Fruit fly (Drosophila melanogaster) whole organism, embryonic: ENCODE results near the gene gNacalpha.

Source experiments
- Bteb2 ChIP-seq: fragments of 200-800 bp; sonication (Bioruptor generic); optimal IDR thresholded peaks from 2 replicates; lab custom pipeline; 2016; ENCODE audit warnings: missing biosample characterization, missing genetic modification characterization
- CG10321 ChIP-seq: fragments of 200-800 bp; sonication (Bioruptor generic); IDR thresholded peaks from 2 replicates; pipeline ENCODE4 v1.3.6; 2022; ENCODE audit warnings: missing biosample characterization, missing genetic modification characterization
- CG10959 ChIP-seq: fragments of 200-800 bp; sonication (Bioruptor generic); IDR thresholded peaks from 2 replicates; pipeline ENCODE4 v1.3.6; 2022; ENCODE audit warnings: missing biosample characterization, missing genetic modification characterization
- CG12104 ChIP-seq: fragments of 200-800 bp; sonication (Bioruptor generic); optimal IDR thresholded peaks from 3 replicates; lab custom pipeline; 2016; ENCODE audit warnings: missing biosample characterization, missing genetic modification characterization
- CG12299 ChIP-seq: fragments of 200-800 bp; sonication (Bioruptor generic); optimal IDR thresholded peaks from 2 replicates; lab custom pipeline; 2018; ENCODE audit warnings: missing biosample characterization, mild to moderate bottlenecking, missing genetic modification characterization
- CG12391 ChIP-seq: fragments of 200-800 bp; sonication (Bioruptor generic); optimal IDR thresholded peaks from 3 replicates; lab custom pipeline; 2018; ENCODE audit warnings: missing biosample characterization, mild to moderate bottlenecking, missing genetic modification characterization, moderate library complexity
- CG13123 ChIP-seq: fragments of 200-800 bp; sonication (Bioruptor generic); optimal IDR thresholded peaks from 2 replicates; lab custom pipeline; 2016; ENCODE audit warnings: missing biosample characterization, missing genetic modification characterization
- CG13287 ChIP-seq: fragments of 200-800 bp; sonication (Bioruptor generic); IDR thresholded peaks from 2 replicates; pipeline ENCODE4 v1.3.6; 2022; ENCODE audit warnings: missing biosample characterization, missing genetic modification characterization; ENCODE audit not compliant: partially characterized antibody
- CG13624 ChIP-seq: fragments of 200-800 bp; sonication (Bioruptor generic); optimal IDR thresholded peaks from 2 replicates; lab custom pipeline; 2016; ENCODE audit warnings: missing biosample characterization, missing genetic modification characterization
- CG15479 ChIP-seq: fragments of 200-800 bp; sonication (Bioruptor generic); optimal IDR thresholded peaks from 3 replicates; lab custom pipeline; 2019; ENCODE audit warnings: missing biosample characterization, mild to moderate bottlenecking, missing genetic modification characterization, moderate library complexity
- CG17912 ChIP-seq: fragments of 200-800 bp; sonication (Bioruptor generic); optimal IDR thresholded peaks from 2 replicates; lab custom pipeline; 2018; ENCODE audit warnings: missing biosample characterization, mild to moderate bottlenecking, missing genetic modification characterization
- CG18262 ChIP-seq: fragments of 200-800 bp; optimal IDR thresholded peaks from 3 replicates; lab custom pipeline; 2019; ENCODE audit warnings: missing biosample characterization, mild to moderate bottlenecking, missing genetic modification characterization, moderate library complexity
- CG18619 ChIP-seq: fragments of 200-800 bp; sonication (Bioruptor generic); optimal IDR thresholded peaks from 3 replicates; lab custom pipeline; 2017; ENCODE audit warnings: missing biosample characterization, mild to moderate bottlenecking, missing genetic modification characterization
- CG2116 ChIP-seq: fragments of 200-800 bp; sonication (Bioruptor generic); optimal IDR thresholded peaks from 3 replicates; lab custom pipeline; 2018; ENCODE audit warnings: missing biosample characterization, mild to moderate bottlenecking, missing genetic modification characterization
- CG3065 ChIP-seq: fragments of 200-800 bp; sonication (Bioruptor generic); optimal IDR thresholded peaks from 2 replicates; lab custom pipeline; 2016; ENCODE audit warnings: missing biosample characterization, missing genetic modification characterization
- CG3163 ChIP-seq: fragments of 200-800 bp; sonication (Bioruptor generic); optimal IDR thresholded peaks from 3 replicates; lab custom pipeline; 2016; ENCODE audit warnings: missing biosample characterization, missing genetic modification characterization
- CG32532 ChIP-seq: fragments of 200-800 bp; sonication (Bioruptor generic); IDR thresholded peaks from 2 replicates; pipeline ENCODE4 v1.3.6; 2022; ENCODE audit warnings: missing biosample characterization, missing genetic modification characterization
- CG9609 ChIP-seq: fragments of 200-800 bp; sonication (Bioruptor generic); optimal IDR thresholded peaks from 3 replicates; lab custom pipeline; 2016; ENCODE audit warnings: missing biosample characterization, missing genetic modification characterization
- CG9817 ChIP-seq: fragments of 200-800 bp; sonication (Bioruptor generic); optimal IDR thresholded peaks from 2 replicates; lab custom pipeline; 2018; ENCODE audit warnings: missing biosample characterization, mild to moderate bottlenecking, missing genetic modification characterization, moderate library complexity
- Chrac-16 ChIP-seq: fragments of 200-800 bp; sonication (Bioruptor generic); optimal IDR thresholded peaks from 3 replicates; lab custom pipeline; 2016; ENCODE audit warnings: missing biosample characterization, missing genetic modification characterization
- CoRest ChIP-seq: fragments of 200-800 bp; sonication (Bioruptor generic); optimal IDR thresholded peaks from 3 replicates; lab custom pipeline; 2018; ENCODE audit warnings: missing biosample characterization, mild to moderate bottlenecking, missing genetic modification characterization, moderate library complexity
- Dad ChIP-seq: fragments of 200-800 bp; sonication (Bioruptor generic); optimal IDR thresholded peaks from 3 replicates; lab custom pipeline; 2016; ENCODE audit warnings: missing biosample characterization, missing genetic modification characterization
- Dbx ChIP-seq: fragments of 200-800 bp; sonication (Bioruptor generic); IDR thresholded peaks from 3 replicates; pipeline ENCODE4 v1.3.6; 2022; ENCODE audit warnings: missing biosample characterization, missing genetic modification characterization
- Ets65A ChIP-seq: fragments of 200-800 bp; sonication (Bioruptor generic); peaks from one replicate; lab custom pipeline; 2016; ENCODE audit warnings: missing biosample characterization, missing genetic modification characterization
- HmgZ ChIP-seq: fragments of 200-800 bp; sonication (Bioruptor generic); optimal IDR thresholded peaks from 2 replicates; lab custom pipeline; 2018; ENCODE audit warnings: missing biosample characterization, mild to moderate bottlenecking, missing genetic modification characterization
- Hmr ChIP-seq: fragments of 200-800 bp; sonication (Bioruptor generic); optimal IDR thresholded peaks from 3 replicates; lab custom pipeline; 2017; ENCODE audit warnings: mild to moderate bottlenecking, missing biosample characterization, missing genetic modification reagents, missing genetic modification characterization
- NFAT ChIP-seq: fragments of 200-800 bp; sonication (Bioruptor generic); IDR thresholded peaks from 2 replicates; pipeline ENCODE4 v1.3.6; 2022; ENCODE audit warnings: missing biosample characterization, missing genetic modification characterization
- Oli ChIP-seq: fragments of 200-800 bp; sonication (Bioruptor generic); optimal IDR thresholded peaks from 2 replicates; lab custom pipeline; 2018; ENCODE audit warnings: missing biosample characterization, mild to moderate bottlenecking, missing genetic modification characterization, moderate library complexity
- Rfx ChIP-seq: fragments of 200-800 bp; sonication (Bioruptor generic); IDR thresholded peaks from 2 replicates; pipeline ENCODE4 v1.3.6; 2022; ENCODE audit warnings: missing biosample characterization, missing genetic modification characterization
- Scr ChIP-seq: fragments of 200-800 bp; sonication (Bioruptor generic); IDR thresholded peaks from 2 replicates; pipeline ENCODE4 v1.3.6; 2022; ENCODE audit warnings: missing biosample characterization, missing genetic modification characterization; ENCODE audit not compliant: partially characterized antibody
- al ChIP-seq: fragments of 200-800 bp; sonication (Bioruptor generic); IDR thresholded peaks from 2 replicates; pipeline ENCODE4 v1.3.6; 2022; ENCODE audit warnings: missing biosample characterization, missing genetic modification characterization
- amos ChIP-seq: fragments of 200-800 bp; sonication (Bioruptor generic); IDR thresholded peaks from 2 replicates; pipeline ENCODE4 v1.3.6; 2022; ENCODE audit warnings: missing biosample characterization, missing genetic modification characterization; ENCODE audit not compliant: partially characterized antibody
- az2 ChIP-seq: fragments of 200-800 bp; sonication (Bioruptor generic); optimal IDR thresholded peaks from 3 replicates; lab custom pipeline; 2016; ENCODE audit warnings: missing biosample characterization, missing genetic modification characterization
- corto ChIP-seq: fragments of 200-800 bp; sonication (Bioruptor generic); optimal IDR thresholded peaks from 2 replicates; lab custom pipeline; 2016; ENCODE audit warnings: missing biosample characterization, mild to moderate bottlenecking, missing genetic modification characterization, moderate library complexity
- gem ChIP-seq: fragments of 200-800 bp; sonication (Bioruptor generic); optimal IDR thresholded peaks from 2 replicates; lab custom pipeline; 2019; ENCODE audit warnings: missing biosample characterization, mild to moderate bottlenecking, missing genetic modification characterization, moderate library complexity
- lab ChIP-seq: fragments of 200-800 bp; sonication (Bioruptor generic); optimal IDR thresholded peaks from 3 replicates; lab custom pipeline; 2017; ENCODE audit warnings: missing biosample characterization, missing genetic modification characterization, mild to moderate bottlenecking, moderate library complexity, missing genetic modification reagents
- phol ChIP-seq: fragments of 200-800 bp; sonication (Bioruptor generic); optimal IDR thresholded peaks from 3 replicates; lab custom pipeline; 2018; ENCODE audit warnings: missing biosample characterization, mild to moderate bottlenecking, missing genetic modification characterization, moderate library complexity
- pnt ChIP-seq: fragments of 200-800 bp; sonication (Bioruptor generic); optimal IDR thresholded peaks from 3 replicates; lab custom pipeline; 2016; ENCODE audit warnings: missing biosample characterization, missing genetic modification characterization
- pzg ChIP-seq: fragments of 200-800 bp; sonication (Bioruptor generic); optimal IDR thresholded peaks from 3 replicates; lab custom pipeline; 2018; ENCODE audit warnings: missing biosample characterization, mild to moderate bottlenecking, missing genetic modification characterization, moderate library complexity
- shn ChIP-seq: fragments of 200-800 bp; sonication (Bioruptor generic); optimal IDR thresholded peaks from 3 replicates; lab custom pipeline; 2016; ENCODE audit warnings: missing biosample characterization, missing genetic modification characterization
- slp2 ChIP-seq: fragments of 200-800 bp; sonication (Bioruptor generic); optimal IDR thresholded peaks from 2 replicates; lab custom pipeline; 2016; ENCODE audit warnings: missing biosample characterization, missing genetic modification characterization
- sob ChIP-seq: fragments of 200-800 bp; sonication (Bioruptor generic); IDR thresholded peaks from 2 replicates; pipeline ENCODE4 v1.3.6; 2022; ENCODE audit warnings: missing biosample characterization, missing genetic modification characterization
- stwl ChIP-seq: fragments of 200-800 bp; sonication (Bioruptor generic); optimal IDR thresholded peaks from 3 replicates; lab custom pipeline; 2018; ENCODE audit warnings: missing biosample characterization, mild to moderate bottlenecking, missing genetic modification characterization, moderate library complexity
- sug ChIP-seq: fragments of 200-800 bp; optimal IDR thresholded peaks from 2 replicates; lab custom pipeline; 2019; ENCODE audit warnings: missing biosample characterization, mild to moderate bottlenecking, missing genetic modification characterization, moderate library complexity
- tll ChIP-seq, 2 experiments: fragments of 200-800 bp in 1 of 2; fragments of >200 bp in 1 of 2; sonication (Bioruptor generic) in 1 of 2; optimal IDR thresholded peaks; 2 replicates each; lab custom pipeline; 2017 to 2019; ENCODE audit warnings: missing biosample characterization in 2 of 2, missing genetic modification characterization in 2 of 2, mild to moderate bottlenecking in 1 of 2, moderate library complexity in 1 of 2
- tna ChIP-seq: fragments of 200-800 bp; sonication (Bioruptor generic); IDR thresholded peaks from 2 replicates; pipeline ENCODE4 v1.3.6; 2022; ENCODE audit warnings: missing biosample characterization, missing genetic modification characterization; ENCODE audit not compliant: partially characterized antibody
- trh ChIP-seq: fragments of 200-800 bp; sonication (Bioruptor generic); optimal IDR thresholded peaks from 2 replicates; lab custom pipeline; 2016; ENCODE audit warnings: missing biosample characterization, missing genetic modification characterization
- vvl ChIP-seq: fragments of 200-800 bp; sonication (Bioruptor generic); IDR thresholded peaks from 2 replicates; pipeline ENCODE4 v1.3.6; 2022; ENCODE audit warnings: missing biosample characterization, missing genetic modification characterization
- yki ChIP-seq: fragments of >200 bp; optimal IDR thresholded peaks from 3 replicates; lab custom pipeline; 2018

Gene gNacalpha

DNA sequence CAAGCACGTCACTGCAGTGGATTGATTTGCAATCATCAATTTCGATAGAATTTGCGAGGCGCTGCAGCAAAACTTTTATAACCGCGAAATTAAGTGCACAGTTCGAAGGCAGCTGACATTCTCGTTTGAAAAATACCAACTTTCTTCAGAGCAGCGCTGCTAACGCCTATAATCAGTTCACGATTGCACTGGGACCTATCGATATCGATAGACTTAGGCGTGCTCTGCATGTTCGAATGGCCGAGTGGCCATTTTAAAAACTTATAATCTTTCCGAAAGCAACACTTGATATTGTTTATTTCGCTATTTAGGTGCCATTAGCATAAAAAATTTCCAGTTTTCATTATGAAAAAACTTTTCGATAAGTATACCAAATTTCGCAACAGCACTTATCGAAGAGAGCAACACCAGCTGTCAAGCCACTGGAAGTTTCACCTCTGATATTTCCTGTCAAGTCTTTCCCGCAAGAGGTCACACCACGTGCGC is at the start of gene gNacalpha:
Gene gNacalpha, plus strand, starts transcription at position 436 of the 486 bp plus-strand sequence.
- TF ChIP-seq CG2116 (GFP tag; lab: Kevin White, UChicago): peak; percentile 82
- no peak for TF ChIP-seq CG17912 (GFP tag; lab: Kevin White, UChicago)
- TF ChIP-seq amos (GFP tag; lab: Robert Waterston, UW): peak; percentile 6; the same call in 1 of the 2 replicates
- TF ChIP-seq Bteb2: no peak
- TF ChIP-seq stwl (tag; lab: Kevin White, UChicago): peak; percentile 75
- peak; percentile 36 for TF ChIP-seq CG15479 (GFP tag; lab: Kevin White, UChicago)
- TF ChIP-seq CG13123 (GFP tag; lab: Kevin White, UChicago): no peak

DNA sequence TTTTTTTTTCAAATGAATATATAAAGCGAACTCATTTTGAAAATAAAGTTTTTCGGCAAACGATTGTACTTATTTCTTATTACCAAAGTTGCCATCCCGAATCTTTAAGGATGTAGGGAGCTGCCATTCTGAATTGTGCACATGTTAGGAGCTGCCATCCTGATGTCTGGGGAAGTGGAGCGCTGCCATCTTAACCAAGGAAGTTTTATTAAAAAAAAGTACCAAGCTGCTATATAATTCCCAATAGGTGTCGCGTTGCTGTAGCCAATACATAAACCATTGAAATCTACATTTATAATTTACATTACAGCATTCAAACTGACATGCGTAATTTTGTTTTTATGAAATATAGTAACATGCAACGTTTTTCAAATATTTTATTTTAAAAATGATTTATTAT is 30.5 kb upstream of the gNacalpha start:
- peak; percentile 9 for TF ChIP-seq pzg
- no peak for TF ChIP-seq CG17912 (GFP tag; lab: Kevin White, UChicago)
- TF ChIP-seq CG18619 (GFP tag; lab: Kevin White, UChicago): no peak
- TF ChIP-seq sob (GFP tag; lab: Robert Waterston, UW): no peak
- TF ChIP-seq vvl (GFP tag; lab: Robert Waterston, UW): peak; percentile 41; the same call in 1 of the 2 replicates
- TF ChIP-seq tll (GFP tag; optimal IDR thresholded peaks at IDR 0.05; lab: Kevin White, UChicago): no peak
- no peak for TF ChIP-seq CG3163
- no peak for TF ChIP-seq tna (GFP tag; lab: Robert Waterston, UW)
- no peak for TF ChIP-seq Ets65A (GFP tag; lab: Kevin White, UChicago)
- TF ChIP-seq az2 (GFP tag; lab: Kevin White, UChicago): no peak
- peak; percentile 5 for TF ChIP-seq phol (tag; lab: Kevin White, UChicago)
- peak; percentile 12 for TF ChIP-seq Chrac-16 (GFP tag; lab: Kevin White, UChicago)
- no peak for TF ChIP-seq shn (GFP tag; lab: Kevin White, UChicago)
- TF ChIP-seq Oli: no peak
- TF ChIP-seq corto (GFP tag; lab: Kevin White, UChicago): no peak
- TF ChIP-seq CG32532 (GFP tag; lab: Robert Waterston, UW): peak; percentile 4; the same call in 1 of the 2 replicates
- TF ChIP-seq lab (GFP tag; lab: Kevin White, UChicago): no peak
- peak; percentile 36 for TF ChIP-seq yki (lab: Kevin White, UChicago)
- TF ChIP-seq Rfx (GFP tag; lab: Robert Waterston, UW): peak; percentile 48; the same call in 1 of the 2 replicates
- TF ChIP-seq CG12104 (GFP tag; lab: Kevin White, UChicago): no peak
- TF ChIP-seq CG12391 (tag; lab: Kevin White, UChicago): peak; percentile 13
- no peak for TF ChIP-seq CG9817 (tag; lab: Kevin White, UChicago)
- TF ChIP-seq al: no peak
- peak; percentile 13; the same call in 1 of the 2 replicates for TF ChIP-seq CG13287 (GFP tag; lab: Robert Waterston, UW)
- TF ChIP-seq trh (GFP tag; lab: Kevin White, UChicago): no peak
- peak; percentile 20 for TF ChIP-seq HmgZ
- TF ChIP-seq slp2 (GFP tag; lab: Kevin White, UChicago): no peak
- no peak for TF ChIP-seq CG18262 (tag; lab: Kevin White, UChicago)
- TF ChIP-seq CG3065 (GFP tag; lab: Kevin White, UChicago): no peak
- TF ChIP-seq CG13624: no peak
- no peak for TF ChIP-seq CG12299 (tag; lab: Kevin White, UChicago)
- no peak for TF ChIP-seq Scr (GFP tag; lab: Robert Waterston, UW)
- TF ChIP-seq CoRest (tag; lab: Kevin White, UChicago): peak; percentile 32
- TF ChIP-seq stwl (tag; lab: Kevin White, UChicago): peak; percentile 42
- peak; percentile 27 for TF ChIP-seq gem (tag; lab: Kevin White, UChicago)
- TF ChIP-seq NFAT (GFP tag; lab: Robert Waterston, UW): peak; percentile 59; the same call in 1 of the 2 replicates
- TF ChIP-seq Hmr (GFP tag; lab: Kevin White, UChicago): peak; percentile 53
- peak; percentile 54 for TF ChIP-seq Dbx (GFP tag; lab: Robert Waterston, UW)
- no peak for TF ChIP-seq CG10321 (GFP tag; lab: Robert Waterston, UW)
- no peak for TF ChIP-seq Dad
- peak; percentile 9 for TF ChIP-seq sug (tag; lab: Kevin White, UChicago)
- TF ChIP-seq pnt (GFP tag; lab: Kevin White, UChicago): no peak
- TF ChIP-seq CG10959 (GFP tag; lab: Robert Waterston, UW): no peak
- TF ChIP-seq CG9609 (GFP tag; lab: Kevin White, UChicago): no peak
